Worm (Caenorhabditis elegans) whole organism, L4/young adult: Measurements from ENCODE around the gene srd-1.

Experiments
- W03F9.2 ChIP-seq: fragments of 150-350 bp; optimal IDR thresholded peaks from 2 replicates; lab custom pipeline; 2014; ENCODE audit warnings: missing biosample characterization, missing genetic modification characterization
- him-1 ChIP-seq: sonication (generic microtip); optimal IDR thresholded peaks from 2 replicates; lab custom pipeline; 2016; ENCODE audit warnings: missing genotype, missing genetic modification reagents, missing genetic modification characterization, missing compliant biosample characterization

DNA sequence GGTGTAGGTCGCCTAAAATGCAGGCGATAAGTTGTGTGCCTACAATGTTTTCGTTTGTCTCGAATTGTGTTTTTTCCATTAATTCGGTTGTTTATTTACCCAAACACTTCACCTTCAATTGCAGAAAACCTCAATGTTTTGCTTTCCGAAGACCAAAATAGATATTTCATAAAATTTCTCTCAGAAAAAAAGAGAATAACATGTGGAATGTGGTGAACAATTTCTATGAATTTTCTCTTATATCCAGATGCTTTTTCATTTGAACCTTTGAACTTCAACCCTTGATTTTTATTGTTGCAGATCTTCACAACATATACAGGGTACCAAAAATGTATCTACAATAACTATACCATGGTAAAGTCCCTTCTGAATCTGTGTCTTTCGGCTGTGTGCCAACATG is 23.9 kb upstream of the srd-1 start, which contains the start of gene T01E8.1:
- TF ChIP-seq W03F9.2 (tag; lab: Kevin White, UChicago) = no peak
- no peak for TF ChIP-seq him-1 (tag; lab: Kevin White, UChicago)
